Worm (Caenorhabditis elegans): Measurements from ENCODE around the gene mpst-4.
A peak's percentile ranks its signal among the peaks of the same experiment; 100 is the strongest.
"Not testable (repeated sequence)": the region's sequence is repeated elsewhere in the genome, so short reads cannot be mapped to it uniquely, and the experiment has no call there.

The mpst-4 gene

ce11 chrII:4851594-4852106 lies 11.6 kb downstream of the mpst-4 start, which contains the start of gene dnj-9 (continued):
- TF ChIP-seq snpc-4 (tag; optimal IDR thresholded peaks at IDR 0.05) (peak; percentile 84), lsy-2 (tag; optimal IDR thresholded peaks at IDR 0.05) (peak; percentile 95 to 96), nhr-23 (tag; optimal IDR thresholded peaks at IDR 0.05) (no peak), dmd-4 (tag; optimal IDR thresholded peaks at IDR 0.05) (peak; percentile 63), ceh-82 (tag; optimal IDR thresholded peaks at IDR 0.05) (peak; percentile 43), nhr-237 (tag; optimal IDR thresholded peaks at IDR 0.05) (peak; percentile 45), ztf-11 (tag; optimal IDR thresholded peaks at IDR 0.05) (no peak), sma-3 (GFP tag; optimal IDR thresholded peaks at IDR 0.05) (peak; percentile 96)

ce11 chrII:4849885-4850284 lies 13.4 kb downstream of the mpst-4 start, which contains the start of gene T23B7.3:
Gene T23B7.3, plus strand, starts transcription at chrII:4850185.
- TF ChIP-seq ztf-1 (GFP tag; conservative IDR thresholded peaks at IDR 0.05): no peak
- no peak for TF ChIP-seq ZK546.5 (tag; optimal IDR thresholded peaks at IDR 0.05)
- no peak for TF ChIP-seq nhr-6 (tag; optimal IDR thresholded peaks at IDR 0.05)
- no peak for TF ChIP-seq zag-1 (tag; optimal IDR thresholded peaks at IDR 0.05)
- TF ChIP-seq alr-1 (tag; optimal IDR thresholded peaks at IDR 0.05): no peak
- TF ChIP-seq mdl-1 (tag; optimal IDR thresholded peaks at IDR 0.05): no peak
- TF ChIP-seq snpc-4 (tag; optimal IDR thresholded peaks at IDR 0.05): no peak
- no peak for TF ChIP-seq nhr-25 (tag; optimal IDR thresholded peaks at IDR 0.05)
- TF ChIP-seq R02D3.7 (tag; optimal IDR thresholded peaks at IDR 0.05): no peak
- TF ChIP-seq Y55F3AM.14 (GFP tag; optimal IDR thresholded peaks at IDR 0.05): no peak
- no peak for TF ChIP-seq unc-62 (GFP tag; optimal IDR thresholded peaks at IDR 0.05)
- no peak for TF ChIP-seq sma-3 (GFP tag; optimal IDR thresholded peaks at IDR 0.05)

ce11 chrII:4842143-4842658 lies 21.1 kb downstream of the mpst-4 start, which contains the start of the genes T23B7.2 and nspd-4:
Gene T23B7.2, minus strand, starts transcription at chrII:4842243.
Gene nspd-4, plus strand, starts transcription at chrII:4842608.
- TF ChIP-seq ztf-1 (GFP tag; conservative IDR thresholded peaks at IDR 0.05); nhr-129 (tag; optimal IDR thresholded peaks at IDR 0.05); nhr-21 (tag; optimal IDR thresholded peaks at IDR 0.05): not testable (repeated sequence)

- no peak for TF ChIP-seq unc-62 (GFP tag; optimal IDR thresholded peaks at IDR 0.05)
Measured at ce11 chrII:4837659-4838058, 25.6 kb downstream of the mpst-4 start, which contains the start of gene C33F10.12. Gene C33F10.12, minus strand, starts transcription at chrII:4837759.

- TF ChIP-seq alr-1 (tag; optimal IDR thresholded peaks at IDR 0.05) (no peak), crh-2 (tag; optimal IDR thresholded peaks at IDR 0.05) (no peak), nhr-237 (tag; optimal IDR thresholded peaks at IDR 0.05) (no peak), lsy-2 (tag; optimal IDR thresholded peaks at IDR 0.05) (no peak), peb-1 (tag; optimal IDR thresholded peaks at IDR 0.05) (no peak), lin-13 (GFP tag; optimal IDR thresholded peaks at IDR 0.05) (no peak), nhr-10 (tag; optimal IDR thresholded peaks at IDR 0.05) (no peak), egl-27 (tag; optimal IDR thresholded peaks at IDR 0.05) (no peak), mbf-1 (tag; optimal IDR thresholded peaks at IDR 0.05) (no peak), ztf-11 (tag; optimal IDR thresholded peaks at IDR 0.05) (no peak), nhr-77 (tag; optimal IDR thresholded peaks at IDR 0.05) (no peak), C34F6.9 (tag; optimal IDR thresholded peaks at IDR 0.05) (no peak), unc-55 (GFP tag; optimal IDR thresholded peaks at IDR 0.05) (no peak), fos-1 (tag; optimal IDR thresholded peaks at IDR 0.05) (no peak), nhr-6 (tag; optimal IDR thresholded peaks at IDR 0.05) (no peak), ceh-16 (tag; optimal IDR thresholded peaks at IDR 0.05) (no peak), zag-1 (tag; optimal IDR thresholded peaks at IDR 0.05) (no peak), mdl-1 (tag; optimal IDR thresholded peaks at IDR 0.05) (no peak), lin-11 (tag; optimal IDR thresholded peaks at IDR 0.05) (no peak), ZK546.5 (tag; optimal IDR thresholded peaks at IDR 0.05) (no peak)
Measured at ce11 chrII:4834761-4835160, 28.5 kb downstream of the mpst-4 start, which contains the start of the genes C33F10.11 and C33F10.1. Gene C33F10.11, minus strand, starts transcription at chrII:4834861. Gene C33F10.1, plus strand, starts transcription at chrII:4835023.

Measured in whole organism, L2 larva.